Worm (Caenorhabditis elegans): ENCODE measurements around the gene F22H10.2.

Gene F22H10.2

DNA sequence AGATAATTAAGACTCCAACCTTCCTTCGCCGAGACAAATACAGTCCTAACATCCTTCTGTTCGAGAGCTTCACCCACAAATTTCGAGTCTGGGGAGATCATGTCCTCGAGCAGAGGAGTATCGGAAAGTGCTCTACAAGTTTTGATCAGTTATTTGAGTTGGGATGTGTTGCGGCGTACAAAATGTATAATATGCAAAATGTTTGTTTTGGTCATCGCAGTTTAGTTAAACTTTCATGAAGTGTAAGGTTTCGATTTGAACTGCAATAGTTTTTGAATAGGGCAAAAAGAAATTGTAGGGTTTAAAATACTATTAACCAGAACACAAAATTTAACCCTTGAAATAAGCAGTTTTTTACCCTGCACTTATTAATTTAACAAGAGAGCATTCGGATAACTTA, 4.7 kb upstream of the F22H10.2 start, which contains the start of gene tag-343:
Gene tag-343, minus strand, starts transcription at position 101 of the 400 bp plus-strand sequence.
- TF ChIP-seq nhr-25 (tag; optimal IDR thresholded peaks at IDR 0.05) (no peak), mab-5 (tag; optimal IDR thresholded peaks at IDR 0.05) (no peak), sem-4 (tag; optimal IDR thresholded peaks at IDR 0.05) (no peak), F13H6.1 (tag; optimal IDR thresholded peaks at IDR 0.05) (no peak), lin-11 (tag; optimal IDR thresholded peaks at IDR 0.05) (no peak)

DNA sequence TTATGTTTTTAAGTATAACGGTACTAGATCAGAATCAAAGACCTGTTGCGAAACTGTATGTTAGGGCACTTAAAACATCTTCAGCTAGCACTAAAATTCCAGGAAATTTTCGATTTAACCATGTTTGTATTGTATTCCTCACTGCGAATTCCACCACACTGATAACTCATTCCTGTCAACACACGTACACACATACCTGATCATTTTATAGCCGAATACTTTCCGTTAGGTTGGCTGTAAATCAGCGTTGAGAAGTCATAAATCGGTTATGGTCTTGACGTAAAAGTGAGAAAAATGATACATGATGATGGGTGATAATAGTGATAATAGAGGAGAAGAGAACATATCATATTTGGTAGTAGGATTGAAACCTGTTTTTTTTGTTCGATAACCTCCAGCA, 3.6 kb upstream of the F22H10.2 start:
- TF ChIP-seq nhr-77 (tag; optimal IDR thresholded peaks at IDR 0.05) (no peak), dmd-4 (tag; optimal IDR thresholded peaks at IDR 0.05) (no peak), nhr-129 (tag; optimal IDR thresholded peaks at IDR 0.05) (no peak), elt-1 (tag; optimal IDR thresholded peaks at IDR 0.05) (no peak), snpc-4 (tag; optimal IDR thresholded peaks at IDR 0.05) (no peak), fos-1 (tag; optimal IDR thresholded peaks at IDR 0.05) (peak; percentile 46), nhr-11 (tag; optimal IDR thresholded peaks at IDR 0.05) (no peak)

DNA sequence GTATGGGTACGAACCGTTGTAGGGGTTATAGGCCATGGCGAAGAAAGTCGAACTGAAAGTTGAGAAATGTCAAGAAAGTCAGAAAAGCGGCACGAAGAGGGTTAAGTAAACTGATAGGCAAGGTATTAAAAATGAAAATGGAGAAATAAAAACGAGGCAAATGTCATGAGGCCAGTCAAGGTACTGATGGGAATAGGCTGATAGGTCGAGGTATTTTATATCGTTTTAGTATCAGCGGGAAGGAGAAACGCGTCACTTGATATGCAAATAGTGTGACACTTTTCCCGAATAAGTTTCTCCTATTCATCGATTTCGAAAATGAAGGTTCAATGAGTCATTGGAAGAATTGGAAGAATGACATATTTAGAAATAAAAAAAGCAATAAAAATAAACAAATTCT, 1.7 kb upstream of the F22H10.2 start, which contains the start of gene F22H10.3:
Gene F22H10.3, minus strand, starts transcription at position 36 of the 400 bp plus-strand sequence.
- TF ChIP-seq mdl-1 (tag; optimal IDR thresholded peaks at IDR 0.05) = no peak
- TF ChIP-seq ztf-1 (GFP tag; conservative IDR thresholded peaks at IDR 0.05) = no peak
- peak; percentile 22 for TF ChIP-seq gmeb-1 (tag; optimal IDR thresholded peaks at IDR 0.05)
- TF ChIP-seq nhr-129 (tag; optimal IDR thresholded peaks at IDR 0.05) = no peak
- no peak for TF ChIP-seq skn-1 (tag; optimal IDR thresholded peaks at IDR 0.05)
- TF ChIP-seq lin-13 (GFP tag; optimal IDR thresholded peaks at IDR 0.05) = no peak
- TF ChIP-seq C34F6.9 (tag; optimal IDR thresholded peaks at IDR 0.05) = no peak
- TF ChIP-seq ceh-82 (tag; optimal IDR thresholded peaks at IDR 0.05) = no peak
- TF ChIP-seq mab-5 (tag; optimal IDR thresholded peaks at IDR 0.05) = no peak
- no peak for TF ChIP-seq egl-27 (tag; optimal IDR thresholded peaks at IDR 0.05)
- no peak for TF ChIP-seq nhr-237 (tag; optimal IDR thresholded peaks at IDR 0.05)
- TF ChIP-seq ama-1 (optimal IDR thresholded peaks at IDR 0.05) = peak; percentile 47
- no peak for TF ChIP-seq ZK546.5 (tag; optimal IDR thresholded peaks at IDR 0.05)
- TF ChIP-seq nhr-6 (tag; optimal IDR thresholded peaks at IDR 0.05) = no peak
- TF ChIP-seq dmd-4 (tag; optimal IDR thresholded peaks at IDR 0.05) = no peak
- no peak for TF ChIP-seq unc-62 (GFP tag; optimal IDR thresholded peaks at IDR 0.05)
- no peak for TF ChIP-seq elt-1 (tag; optimal IDR thresholded peaks at IDR 0.05)
- no peak for TF ChIP-seq R02D3.7 (tag; optimal IDR thresholded peaks at IDR 0.05)
- TF ChIP-seq sma-3 (GFP tag; optimal IDR thresholded peaks at IDR 0.05) = no peak
- no peak for TF ChIP-seq nhr-11 (tag; optimal IDR thresholded peaks at IDR 0.05)
- TF ChIP-seq unc-39 (tag; optimal IDR thresholded peaks at IDR 0.05) = no peak
- no peak for TF ChIP-seq Y55F3AM.14 (GFP tag; optimal IDR thresholded peaks at IDR 0.05)
- TF ChIP-seq nhr-77 (tag; optimal IDR thresholded peaks at IDR 0.05) = no peak
- TF ChIP-seq ceh-16 (tag; optimal IDR thresholded peaks at IDR 0.05) = no peak
- peak; percentile 64 for TF ChIP-seq sma-9 (GFP tag; optimal IDR thresholded peaks at IDR 0.05)
- TF ChIP-seq sma-9 (tag; optimal IDR thresholded peaks at IDR 0.05) = no peak
- no peak for TF ChIP-seq snpc-4 (tag; optimal IDR thresholded peaks at IDR 0.05)
- no peak for TF ChIP-seq nhr-10 (tag; optimal IDR thresholded peaks at IDR 0.05)
- no peak for TF ChIP-seq lsy-2 (tag; optimal IDR thresholded peaks at IDR 0.05)
- peak; percentile 22 for TF ChIP-seq F13H6.1 (tag; optimal IDR thresholded peaks at IDR 0.05)
- peak; percentile 81 for TF ChIP-seq fos-1 (tag; optimal IDR thresholded peaks at IDR 0.05)
- no peak for TF ChIP-seq nhr-23 (tag; optimal IDR thresholded peaks at IDR 0.05)
- TF ChIP-seq zag-1 (tag; optimal IDR thresholded peaks at IDR 0.05) = no peak
- peak; percentile 6 for TF ChIP-seq crh-2 (tag; optimal IDR thresholded peaks at IDR 0.05)
- TF ChIP-seq sem-4 (tag; optimal IDR thresholded peaks at IDR 0.05) = no peak
- TF ChIP-seq ztf-11 (tag; optimal IDR thresholded peaks at IDR 0.05) = no peak
- TF ChIP-seq alr-1 (tag; optimal IDR thresholded peaks at IDR 0.05) = no peak
- TF ChIP-seq nhr-25 (tag; optimal IDR thresholded peaks at IDR 0.05) = no peak
- TF ChIP-seq aly-2 (tag; optimal IDR thresholded peaks at IDR 0.05) = no peak

DNA sequence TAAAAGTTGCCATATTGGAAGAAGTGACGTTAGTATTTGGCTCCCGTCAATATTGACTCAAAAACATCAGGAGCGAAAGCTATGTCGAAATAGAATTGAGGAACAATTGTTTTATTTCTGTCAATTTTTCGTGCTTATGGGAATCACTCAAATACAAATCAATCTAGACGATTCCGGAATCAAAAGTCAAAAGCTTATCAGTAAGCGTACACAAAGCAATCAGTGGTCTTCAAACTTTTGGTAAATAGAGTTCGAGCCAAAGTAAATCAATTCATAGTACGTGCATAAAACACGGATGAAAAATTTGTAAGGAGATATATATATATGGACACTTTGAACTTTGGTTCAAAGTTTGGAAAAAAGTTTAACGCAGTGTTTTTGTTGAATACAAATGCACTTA, 1.2 kb upstream of the F22H10.2 start:
- TF ChIP-seq nhr-6 (tag; optimal IDR thresholded peaks at IDR 0.05) = no peak
- peak; percentile 51 for TF ChIP-seq sma-9 (GFP tag; optimal IDR thresholded peaks at IDR 0.05)
- TF ChIP-seq sma-9 (tag; optimal IDR thresholded peaks at IDR 0.05) = no peak
- TF ChIP-seq lin-13 (GFP tag; optimal IDR thresholded peaks at IDR 0.05) = no peak
- TF ChIP-seq nhr-25 (tag; optimal IDR thresholded peaks at IDR 0.05) = no peak

Data from whole organism, L2 larva.